Worm (Caenorhabditis elegans) whole organism, late embryonic: ENCODE data around the gene ife-5.

ENCODE experiments used
- K09A11.1 ChIP-seq: sonication (generic microtip); optimal IDR thresholded peaks from 2 replicates; lab custom pipeline; 2017; ENCODE audit warnings: antibody characterized with exemption, mild to moderate bottlenecking, missing genetic modification characterization, missing compliant biosample characterization; ENCODE audit not compliant: insufficient read depth
- T23F11.4 ChIP-seq: fragments of 200-800 bp; sonication (Bioruptor generic); optimal IDR thresholded peaks from 2 replicates; lab custom pipeline; 2018; ENCODE audit warnings: mild to moderate bottlenecking, missing genetic modification characterization, missing compliant biosample characterization
- Y22D7AL.16 ChIP-seq: sonication (generic microtip); optimal IDR thresholded peaks from 2 replicates; lab custom pipeline; 2016; ENCODE audit warnings: missing genetic modification characterization, missing compliant biosample characterization
- ahr-1 ChIP-seq: sonication (generic microtip); optimal IDR thresholded peaks from 2 replicates; lab custom pipeline; 2016; ENCODE audit warnings: missing genetic modification characterization, missing compliant biosample characterization
- ama-1 ChIP-seq: fragments of 150-350 bp; optimal IDR thresholded peaks from 2 replicates; lab custom pipeline; 2014
- ceh-2 ChIP-seq: sonication (generic microtip); optimal IDR thresholded peaks from 2 replicates; lab custom pipeline; 2016; ENCODE audit warnings: missing genotype, missing genetic modification characterization, missing compliant biosample characterization
- ceh-24 ChIP-seq: sonication (generic microtip); optimal IDR thresholded peaks from 2 replicates; lab custom pipeline; 2016; ENCODE audit warnings: mild to moderate bottlenecking, missing genetic modification characterization, missing compliant biosample characterization
- ceh-30 ChIP-seq: fragments of 150-350 bp; optimal IDR thresholded peaks from 2 replicates; lab custom pipeline; 2014; ENCODE audit warnings: missing biosample characterization, missing genetic modification characterization
- ceh-31 ChIP-seq: sonication (generic microtip); optimal IDR thresholded peaks from 2 replicates; lab custom pipeline; 2016; ENCODE audit warnings: missing genetic modification characterization, missing compliant biosample characterization
- ceh-48 ChIP-seq: sonication (generic microtip); optimal IDR thresholded peaks from 2 replicates; lab custom pipeline; 2016; ENCODE audit warnings: missing genetic modification characterization, inconsistent platforms, missing compliant biosample characterization
- ceh-9 ChIP-seq: sonication (generic microtip); optimal IDR thresholded peaks from 2 replicates; lab custom pipeline; 2016; ENCODE audit warnings: mild to moderate bottlenecking, missing genetic modification characterization, inconsistent platforms, missing compliant biosample characterization
- che-1 ChIP-seq: sonication (generic microtip); optimal IDR thresholded peaks from 2 replicates; lab custom pipeline; 2016; ENCODE audit warnings: mild to moderate bottlenecking, missing genetic modification characterization, missing compliant biosample characterization
- dmd-4 ChIP-seq: sonication (generic microtip); optimal IDR thresholded peaks from 2 replicates; lab custom pipeline; 2016; ENCODE audit warnings: borderline replicate concordance, missing genetic modification characterization, missing compliant biosample characterization
- dve-1 ChIP-seq: sonication (generic microtip); optimal IDR thresholded peaks from 2 replicates; lab custom pipeline; 2017; ENCODE audit warnings: antibody characterized with exemption, mild to moderate bottlenecking, missing genetic modification characterization, missing compliant biosample characterization
- elt-2 ChIP-seq: sonication (generic microtip); optimal IDR thresholded peaks from 2 replicates; lab custom pipeline; 2016; ENCODE audit warnings: missing genetic modification reagents, missing genetic modification characterization, missing compliant biosample characterization
- fkh-10 ChIP-seq: fragments of 150-350 bp; optimal IDR thresholded peaks from 2 replicates; lab custom pipeline; 2014; ENCODE audit warnings: missing biosample characterization, missing genetic modification reagents, missing genetic modification characterization
- fkh-6 ChIP-seq: sonication (generic microtip); optimal IDR thresholded peaks from 2 replicates; lab custom pipeline; 2016; ENCODE audit warnings: missing genetic modification characterization, missing compliant biosample characterization
- gmeb-2 ChIP-seq: sonication (generic microtip); optimal IDR thresholded peaks from 2 replicates; lab custom pipeline; 2016; ENCODE audit warnings: missing genetic modification characterization, inconsistent platforms, missing compliant biosample characterization
- hlh-15 ChIP-seq: sonication (generic microtip); optimal IDR thresholded peaks from 2 replicates; lab custom pipeline; 2016; ENCODE audit warnings: missing genetic modification characterization, missing compliant biosample characterization
- hlh-6 ChIP-seq: sonication (generic microtip); optimal IDR thresholded peaks from 2 replicates; lab custom pipeline; 2016; ENCODE audit warnings: missing genotype, missing genetic modification characterization, missing compliant biosample characterization
- hlh-8 ChIP-seq: sonication (generic microtip); optimal IDR thresholded peaks from 2 replicates; lab custom pipeline; 2016; ENCODE audit warnings: missing genotype, missing genetic modification characterization, missing compliant biosample characterization
- madf-2 ChIP-seq: sonication (generic microtip); optimal IDR thresholded peaks from 2 replicates; lab custom pipeline; 2017; ENCODE audit warnings: missing genetic modification characterization, missing compliant biosample characterization
- nfya-1 ChIP-seq: sonication (generic microtip); optimal IDR thresholded peaks from 2 replicates; lab custom pipeline; 2017; ENCODE audit warnings: missing genetic modification characterization, mild to moderate bottlenecking, missing compliant biosample characterization, antibody characterized with exemption, moderate library complexity
- odd-2 ChIP-seq: sonication (generic microtip); optimal IDR thresholded peaks from 2 replicates; lab custom pipeline; 2017; ENCODE audit warnings: antibody characterized with exemption, mild to moderate bottlenecking, missing genetic modification characterization, missing compliant biosample characterization
- pag-3 ChIP-seq: sonication (generic microtip); optimal IDR thresholded peaks from 2 replicates; lab custom pipeline; 2016; ENCODE audit warnings: missing compliant biosample characterization, missing genetic modification characterization, borderline replicate concordance
- pat-9 ChIP-seq: fragments of 200-800 bp; sonication (Bioruptor generic); optimal IDR thresholded peaks from 2 replicates; lab custom pipeline; 2018; ENCODE audit warnings: mild to moderate bottlenecking, missing genetic modification characterization, moderate library complexity, missing compliant biosample characterization
- pha-4 ChIP-seq: fragments of 150-350 bp; optimal IDR thresholded peaks from 2 replicates; lab custom pipeline; 2018; ENCODE audit warnings: missing biosample characterization, missing genetic modification reagents, missing genetic modification characterization
- pros-1 ChIP-seq: fragments of 150-350 bp; optimal IDR thresholded peaks from 2 replicates; lab custom pipeline; 2014; ENCODE audit warnings: missing biosample characterization, missing genetic modification reagents, missing genetic modification characterization
- rnt-1 ChIP-seq: sonication (generic microtip); optimal IDR thresholded peaks from 2 replicates; lab custom pipeline; 2016; ENCODE audit warnings: missing genetic modification characterization, missing compliant biosample characterization
- sox-2 ChIP-seq: fragments of 200-800 bp; sonication (Bioruptor generic); IDR thresholded peaks from 2 replicates; pipeline ENCODE4 v1.3.6; 2022; ENCODE audit warnings: missing genetic modification reagents, missing genetic modification characterization, missing compliant biosample characterization
- sox-4 ChIP-seq: sonication (generic microtip); optimal IDR thresholded peaks from 2 replicates; lab custom pipeline; 2017; ENCODE audit warnings: mild to moderate bottlenecking, missing genetic modification characterization, inconsistent platforms, missing compliant biosample characterization
- syd-9 ChIP-seq: sonication (generic microtip); optimal IDR thresholded peaks from 2 replicates; lab custom pipeline; 2016; ENCODE audit warnings: mild to moderate bottlenecking, missing genetic modification characterization, moderate library complexity, missing compliant biosample characterization
- tbx-2 ChIP-seq: sonication (generic microtip); optimal IDR thresholded peaks from 2 replicates; lab custom pipeline; 2016; ENCODE audit warnings: missing genetic modification characterization, missing compliant biosample characterization
- ttx-3 ChIP-seq: sonication (generic microtip); optimal IDR thresholded peaks from 2 replicates; lab custom pipeline; 2016; ENCODE audit warnings: missing genetic modification reagents, missing genetic modification characterization, missing compliant biosample characterization
- unc-3 ChIP-seq, 2 experiments: fragments of 200-800 bp in 1 of 2; sonication (Bioruptor generic) in 1 of 2; sonication (generic microtip) in 1 of 2; conservative IDR thresholded peaks in 1 of 2; optimal IDR thresholded peaks in 1 of 2; 2 replicates each; pipeline versions ENCODE4 v1.3.6 to Lab custom; 2016 to 2022; ENCODE audit warnings: missing compliant biosample characterization in 2 of 2, missing genetic modification characterization in 2 of 2, missing genetic modification reagents in 1 of 2
- unc-42 ChIP-seq: sonication (generic microtip); optimal IDR thresholded peaks from 2 replicates; lab custom pipeline; 2016; ENCODE audit warnings: missing genotype, missing genetic modification characterization, missing compliant biosample characterization
- unc-55 ChIP-seq: sonication (generic microtip); optimal IDR thresholded peaks from 2 replicates; lab custom pipeline; 2017; ENCODE audit warnings: missing biosample characterization, missing genetic modification reagents, missing genetic modification characterization
- unc-86 ChIP-seq: sonication (generic microtip); optimal IDR thresholded peaks from 2 replicates; lab custom pipeline; 2016; ENCODE audit warnings: missing genetic modification characterization, missing compliant biosample characterization
- zip-5 ChIP-seq: sonication (generic microtip); optimal IDR thresholded peaks from 2 replicates; lab custom pipeline; 2016; ENCODE audit warnings: missing genetic modification characterization, missing compliant biosample characterization

Gene ife-5

DNA sequence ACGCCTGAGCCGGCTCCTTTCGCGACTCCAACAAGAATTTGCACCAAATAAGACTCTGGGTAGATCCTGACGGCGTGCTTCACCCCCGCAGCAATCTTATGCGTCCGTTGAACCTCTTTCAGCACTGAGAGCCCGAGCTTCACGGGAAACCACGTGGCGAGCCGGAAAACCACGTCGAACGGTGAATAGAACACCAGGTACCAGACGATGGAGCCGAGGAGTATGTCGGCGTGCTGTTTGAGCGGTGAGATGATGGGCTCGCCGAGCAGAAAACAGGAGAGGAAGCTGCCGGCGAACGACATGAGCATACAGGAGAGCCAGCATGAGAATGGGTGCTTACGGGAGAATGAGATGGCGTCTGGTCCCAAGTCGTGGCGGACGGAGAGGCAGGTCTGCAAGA is 1.9 kb upstream of the ife-5 start:
- TF ChIP-seq ahr-1 (tag; lab: Kevin White, UChicago) (no peak), ceh-9 (tag; lab: Kevin White, UChicago) (no peak), unc-86 (tag; lab: Kevin White, UChicago) (no peak), sox-2 (GFP tag; lab: Robert Waterston, UW) (no peak), odd-2 (tag; lab: Kevin White, UChicago) (no peak), ceh-30 (tag; lab: Kevin White, UChicago) (no peak), ceh-24 (no peak), dmd-4 (no peak), zip-5 (tag; lab: Kevin White, UChicago) (no peak), tbx-2 (tag; lab: Kevin White, UChicago) (no peak), fkh-10 (GFP tag; lab: Kevin White, UChicago) (no peak), pros-1 (tag; lab: Kevin White, UChicago) (no peak), sox-4 (tag; lab: Kevin White, UChicago) (no peak), ceh-31 (tag; lab: Kevin White, UChicago) (no peak), T23F11.4 (GFP tag; lab: Kevin White, UChicago) (no peak), pha-4 (tag; lab: Kevin White, UChicago) (no peak), unc-55 (GFP tag; lab: Kevin White, UChicago) (no peak), fkh-6 (no peak), K09A11.1 (tag; lab: Kevin White, UChicago) (no peak)

- TF ChIP-seq zip-5 (tag; lab: Kevin White, UChicago) (no peak), unc-42 (tag; lab: Kevin White, UChicago) (peak; percentile 61)
- TF ChIP-seq, all 69 proteins: peak for 1
Measured at ce11 chrII:12279259-12279658, 1.2 kb upstream of the ife-5 start, which contains the start of the genes tric-1B.2 and Y57A10A.29. tric-1B.2 (minus strand) TSS chrII:12279387. Y57A10A.29 (plus strand) TSS chrII:12279561.

DNA sequence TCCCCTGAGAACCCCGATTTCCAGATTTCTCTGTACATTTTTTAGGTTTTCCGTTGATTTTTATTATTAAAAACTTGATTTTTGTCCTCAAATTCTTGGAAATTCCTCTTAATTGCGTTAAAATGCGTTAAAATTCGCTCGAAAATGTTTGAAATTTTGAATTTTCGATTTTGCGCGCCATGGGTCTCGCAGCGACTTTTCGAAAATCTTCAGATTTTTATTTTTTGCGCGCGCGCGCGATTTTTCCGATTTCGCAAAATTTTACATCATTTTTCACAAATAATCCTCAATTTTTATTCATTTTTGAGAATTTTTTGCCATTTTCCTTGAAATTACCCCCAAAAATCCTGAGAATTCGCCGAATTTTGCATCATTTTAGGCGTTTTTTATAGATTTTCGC is 3.6 kb downstream of the ife-5 start:
- TF ChIP-seq ama-1 (no peak), pat-9 (tag; lab: Kevin White, UChicago) (no peak), ahr-1 (tag; lab: Kevin White, UChicago) (no peak), ceh-48 (tag; lab: Kevin White, UChicago) (no peak), pha-4 (tag; lab: Kevin White, UChicago) (no peak), nfya-1 (tag; lab: Kevin White, UChicago) (no peak), syd-9 (tag; lab: Kevin White, UChicago) (no peak), hlh-6 (tag; lab: Kevin White, UChicago) (no peak), tbx-2 (tag; lab: Kevin White, UChicago) (no peak), Y22D7AL.16 (no peak), ceh-2 (no peak), unc-55 (GFP tag; lab: Kevin White, UChicago) (no peak), pag-3 (tag; lab: Kevin White, UChicago) (no peak), hlh-15 (tag; lab: Kevin White, UChicago) (no peak), rnt-1 (tag; lab: Kevin White, UChicago) (no peak), gmeb-2 (no peak), che-1 (tag; lab: Kevin White, UChicago) (no peak), elt-2 (tag; lab: Kevin White, UChicago) (no peak), zip-5 (tag; lab: Kevin White, UChicago) (no peak), unc-86 (tag; lab: Kevin White, UChicago) (no peak)

- no peak for TF ChIP-seq K09A11.1 (tag; lab: Kevin White, UChicago)
- TF ChIP-seq gmeb-2 = no peak
- no peak for TF ChIP-seq dve-1 (tag; lab: Kevin White, UChicago)
- no peak for TF ChIP-seq ttx-3
- TF ChIP-seq T23F11.4 (GFP tag; lab: Kevin White, UChicago) = no peak
- TF ChIP-seq hlh-8 (tag; lab: Kevin White, UChicago) = no peak
- TF ChIP-seq madf-2 (tag; lab: Kevin White, UChicago) = no peak
- TF ChIP-seq nfya-1 (tag; lab: Kevin White, UChicago) = no peak
- no peak for TF ChIP-seq pros-1 (tag; lab: Kevin White, UChicago)
- TF ChIP-seq hlh-15 (tag; lab: Kevin White, UChicago) = no peak
- no peak for TF ChIP-seq ceh-30 (tag; lab: Kevin White, UChicago)
- TF ChIP-seq unc-3 (GFP tag; conservative IDR thresholded peaks at IDR 0.05; lab: Robert Waterston, UW) = no peak
- TF ChIP-seq unc-3 (tag; optimal IDR thresholded peaks at IDR 0.05; lab: Kevin White, UChicago) = no peak
- TF ChIP-seq tbx-2 (tag; lab: Kevin White, UChicago) = no peak
- TF ChIP-seq ceh-24 = no peak
- TF ChIP-seq ama-1 = no peak
- TF ChIP-seq unc-55 (GFP tag; lab: Kevin White, UChicago) = no peak
Measured at ce11 chrII:12289085-12289484, 8.6 kb downstream of the ife-5 start, which contains the start of gene Y57A10A.31. Y57A10A.31 (plus strand) TSS chrII:12289385.
